Worm (Caenorhabditis elegans) whole organism, L3 larva: ENCODE measurements around the gene strm-1.
"Not testable (repeated sequence)": the region's sequence is repeated elsewhere in the genome, so short reads cannot be mapped to it uniquely, and the experiment has no call there.

Experiments used
- aly-2 ChIP-seq: fragments of 150-350 bp; optimal IDR thresholded peaks from 2 replicates; lab custom pipeline; 2014; ENCODE audit warnings: missing biosample characterization, missing genetic modification characterization
- ceh-9 ChIP-seq: sonication (generic microtip); optimal IDR thresholded peaks from 2 replicates; lab custom pipeline; 2018; ENCODE audit warnings: missing biosample characterization, missing genetic modification characterization
- nhr-28 ChIP-seq: fragments of 150-350 bp; optimal IDR thresholded peaks from 2 replicates; lab custom pipeline; 2014; ENCODE audit warnings: missing biosample characterization, missing genetic modification characterization
- pha-4 ChIP-seq: fragments of 150-350 bp; optimal IDR thresholded peaks from 2 replicates; lab custom pipeline; 2014; ENCODE audit warnings: missing biosample characterization, missing genetic modification reagents, missing genetic modification characterization
- pqm-1 ChIP-seq: fragments of 150-350 bp; optimal IDR thresholded peaks from 2 replicates; lab custom pipeline; 2017; ENCODE audit warnings: missing biosample characterization, missing genetic modification characterization, inconsistent platforms
- snpc-4 ChIP-seq: fragments of 150-350 bp; optimal IDR thresholded peaks from 2 replicates; lab custom pipeline; 2014; ENCODE audit warnings: missing biosample characterization, missing genetic modification characterization
- zag-1 ChIP-seq: fragments of 150-350 bp; optimal IDR thresholded peaks from 2 replicates; lab custom pipeline; 2014; ENCODE audit warnings: missing biosample characterization, missing genetic modification characterization
- ztf-11 ChIP-seq: fragments of 150-350 bp; optimal IDR thresholded peaks from 2 replicates; lab custom pipeline; 2014; ENCODE audit warnings: missing biosample characterization, missing genetic modification characterization

ce11 chrIII:2435805-2436204 lies 33.9 kb downstream of the strm-1 start, which contains the start of gene E02H9.6:
- not testable (repeated sequence) for TF ChIP-seq ztf-11 (tag; lab: Kevin White, UChicago); zag-1 (tag; lab: Kevin White, UChicago); nhr-28 (tag; lab: Kevin White, UChicago); pqm-1 (tag; lab: Kevin White, UChicago); pha-4 (tag; lab: Kevin White, UChicago); ceh-9 (tag; lab: Kevin White, UChicago); snpc-4; aly-2 (tag; lab: Kevin White, UChicago)
